Fruit fly (Drosophila melanogaster) Kc167 (cell line): ENCODE results near the gene CG10600.

Experiments
- Sin3A ChIP-seq: fragments of >200 bp; optimal IDR thresholded peaks from 2 replicates; lab custom pipeline; 2018; ENCODE audit warnings: missing external identifiers
- h ChIP-seq: fragments of >200 bp; optimal IDR thresholded peaks from 3 replicates; lab custom pipeline; 2018; ENCODE audit warnings: missing external identifiers
- psq ChIP-seq: fragments of >200 bp; optimal IDR thresholded peaks from 2 replicates; lab custom pipeline; 2017; ENCODE audit warnings: missing external identifiers
- ttk ChIP-seq: sonication (Bioruptor generic); optimal IDR thresholded peaks from 2 replicates; lab custom pipeline; 2017; ENCODE audit warnings: missing external identifiers

DNA sequence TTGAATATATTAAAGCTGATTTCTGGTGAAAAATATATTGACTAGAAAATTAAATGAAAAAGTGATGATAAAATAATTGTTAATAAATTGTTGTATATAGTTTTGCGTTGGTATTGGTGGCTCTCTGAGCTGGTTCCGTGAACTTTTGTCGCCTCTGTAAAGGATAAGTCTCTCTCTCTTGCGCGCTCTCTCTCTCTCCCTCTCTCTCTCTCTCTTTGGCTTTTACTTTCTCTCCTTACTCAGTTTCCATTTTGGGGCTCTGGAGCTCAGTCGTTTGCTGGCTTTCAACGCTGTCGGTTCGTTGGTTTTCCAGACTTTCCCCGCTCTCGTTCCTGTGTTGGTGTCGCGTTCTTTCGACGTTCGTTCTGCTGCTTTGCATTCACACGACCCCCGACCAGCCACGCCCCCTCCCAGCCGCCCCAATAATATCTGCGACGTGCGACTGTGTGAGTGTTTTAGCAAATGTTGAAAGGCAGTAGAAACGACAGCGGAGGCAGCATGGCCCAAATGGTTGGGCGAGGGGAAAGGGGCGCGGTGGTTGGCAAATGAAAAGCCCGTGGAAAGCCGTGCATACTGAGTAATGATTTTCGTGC, 5.5 kb upstream of the CG10600 start, which contains the start of gene CG17321:
- no peak for TF ChIP-seq ttk (lab: Kevin White, UChicago)
- no peak for TF ChIP-seq psq (lab: Kevin White, UChicago)
- no peak for TF ChIP-seq h (lab: Kevin White, UChicago)
- no peak for TF ChIP-seq Sin3A (lab: Kevin White, UChicago)
